Worm (Caenorhabditis elegans) whole organism, early embryonic: Measurements from ENCODE around the gene K03H1.12.

Experiments
- B0310.2 ChIP-seq: sonication (generic microtip); optimal IDR thresholded peaks from 2 replicates; lab custom pipeline; 2016; ENCODE audit warnings: mild to moderate bottlenecking, missing genetic modification characterization, missing compliant biosample characterization
- aly-1 ChIP-seq: sonication (generic microtip); optimal IDR thresholded peaks from 2 replicates; lab custom pipeline; 2016; ENCODE audit warnings: missing genetic modification characterization, missing compliant biosample characterization
- ama-1 ChIP-seq: fragments of 150-350 bp; optimal IDR thresholded peaks from 2 replicates; lab custom pipeline; 2014
- ceh-13 ChIP-seq: fragments of 200-800 bp; sonication (Bioruptor generic); optimal IDR thresholded peaks from 2 replicates; lab custom pipeline; 2018; ENCODE audit warnings: mild to moderate bottlenecking, missing genetic modification characterization, missing compliant biosample characterization
- ets-7 ChIP-seq: sonication (generic microtip); optimal IDR thresholded peaks from 2 replicates; lab custom pipeline; 2016; ENCODE audit warnings: missing genotype, missing genetic modification characterization, missing compliant biosample characterization
- flt-1 ChIP-seq: fragments of 200-800 bp; sonication (Bioruptor generic); IDR thresholded peaks from 2 replicates; pipeline ENCODE4 v1.3.6; 2022; ENCODE audit warnings: missing genetic modification characterization, missing compliant biosample characterization
- hnd-1 ChIP-seq: sonication (generic microtip); optimal IDR thresholded peaks from 2 replicates; lab custom pipeline; 2016; ENCODE audit warnings: missing genetic modification characterization, missing compliant biosample characterization
- pes-1 ChIP-seq: fragments of 200-800 bp; sonication (Bioruptor generic); IDR thresholded peaks from 2 replicates; pipeline ENCODE4 v1.3.6; 2022; ENCODE audit warnings: missing genetic modification reagents, missing genetic modification characterization, missing compliant biosample characterization
- scrt-1 ChIP-seq: fragments of 200-800 bp; sonication (Bioruptor generic); IDR thresholded peaks from 2 replicates; pipeline ENCODE4 v1.3.6; 2022; ENCODE audit warnings: missing genetic modification characterization, missing compliant biosample characterization
- sea-1 ChIP-seq: fragments of 200-800 bp; sonication (Bioruptor generic); conservative IDR thresholded peaks from 2 replicates; pipeline ENCODE4 v1.3.6; 2022; ENCODE audit warnings: missing genetic modification characterization, missing compliant biosample characterization
- tbx-11 ChIP-seq: fragments of 200-800 bp; sonication (Bioruptor generic); IDR thresholded peaks from 2 replicates; pipeline ENCODE4 v1.3.6; 2022; ENCODE audit warnings: missing genetic modification characterization, missing compliant biosample characterization
- tbx-37 ChIP-seq: fragments of 200-800 bp; sonication (Bioruptor generic); conservative IDR thresholded peaks from 2 replicates; pipeline ENCODE4 v1.3.6; 2022; ENCODE audit warnings: missing genetic modification reagents, missing genetic modification characterization, missing compliant biosample characterization

ce11 chrIII:9973765-9974164, 32.3 kb downstream of the K03H1.12 start, which contains the start of gene R10E12.2:
- TF ChIP-seq aly-1, result no peak
- TF ChIP-seq ama-1, result no peak
- no peak for TF ChIP-seq scrt-1 (GFP tag; lab: Robert Waterston, UW)
- no peak for TF ChIP-seq ets-7
- TF ChIP-seq sea-1 (GFP tag; lab: Robert Waterston, UW), result no peak
- TF ChIP-seq tbx-11, result no peak
- no peak for TF ChIP-seq hnd-1 (tag; lab: Kevin White, UChicago)
- no peak for TF ChIP-seq flt-1
- TF ChIP-seq tbx-37, result no peak
- no peak for TF ChIP-seq B0310.2 (tag; lab: Kevin White, UChicago)
- TF ChIP-seq ceh-13 (GFP tag; lab: Kevin White, UChicago), result no peak
- TF ChIP-seq pes-1 (GFP tag; lab: Robert Waterston, UW), result no peak
